Worm (Caenorhabditis elegans) whole organism, L4 larva: Measurements from ENCODE around the gene orai-1.

Source experiments
- D1046.2 ChIP-seq: fragments of 200-800 bp; sonication (Bioruptor generic); IDR thresholded peaks from 2 replicates; pipeline ENCODE4 v1.3.6; 2022; ENCODE audit warnings: missing genetic modification characterization, missing compliant biosample characterization
- F10B5.3 ChIP-seq: sonication (generic microtip); optimal IDR thresholded peaks from 2 replicates; lab custom pipeline; 2016; ENCODE audit warnings: mild to moderate bottlenecking, missing genetic modification characterization, missing compliant biosample characterization
- F26F4.8 ChIP-seq: fragments of 200-800 bp; sonication (Bioruptor generic); conservative IDR thresholded peaks from 2 replicates; pipeline ENCODE4 v1.3.6; 2022; ENCODE audit warnings: missing genetic modification characterization, missing compliant biosample characterization
- Y105C5A.15 ChIP-seq: fragments of 200-800 bp; sonication (Bioruptor generic); IDR thresholded peaks from 2 replicates; pipeline ENCODE4 v1.3.6; 2022; ENCODE audit warnings: missing genetic modification characterization, missing compliant biosample characterization
- Y48G9A.11 ChIP-seq: fragments of 200-800 bp; sonication (Bioruptor generic); IDR thresholded peaks from 2 replicates; pipeline ENCODE4 v1.3.6; 2022; ENCODE audit warnings: missing genetic modification reagents, missing genetic modification characterization, missing compliant biosample characterization
- ama-1 ChIP-seq: fragments of 150-350 bp; optimal IDR thresholded peaks from 2 replicates; lab custom pipeline; 2014; ENCODE audit warnings: inconsistent platforms, mixed read lengths
- attf-4 ChIP-seq: sonication (generic microtip); optimal IDR thresholded peaks from 3 replicates; lab custom pipeline; 2017; ENCODE audit warnings: missing biosample characterization, missing genetic modification characterization
- ceh-20 ChIP-seq: fragments of 200-800 bp; sonication (Bioruptor generic); IDR thresholded peaks from 2 replicates; pipeline ENCODE4 v1.3.6; 2022; ENCODE audit warnings: missing genetic modification reagents, missing genetic modification characterization, missing compliant biosample characterization
- ceh-28 ChIP-seq: fragments of 150-350 bp; optimal IDR thresholded peaks from 2 replicates; lab custom pipeline; 2014; ENCODE audit warnings: missing biosample characterization, missing genetic modification reagents, missing genetic modification characterization
- ceh-44 ChIP-seq: fragments of 200-800 bp; sonication (Bioruptor generic); IDR thresholded peaks from 2 replicates; pipeline ENCODE4 v1.3.6; 2022; ENCODE audit warnings: missing genetic modification reagents, missing genetic modification characterization, missing compliant biosample characterization
- ces-1 ChIP-seq: fragments of 150-350 bp; sonication (generic microtip); optimal IDR thresholded peaks from 4 replicates; lab custom pipeline; 2014; ENCODE audit warnings: missing biosample characterization, missing genetic modification reagents, missing genetic modification characterization
- ctbp-1 ChIP-seq: fragments of 200-800 bp; sonication (Bioruptor generic); IDR thresholded peaks from 2 replicates; pipeline ENCODE4 v1.3.6; 2022; ENCODE audit warnings: missing genetic modification reagents, missing genetic modification characterization, missing compliant biosample characterization
- daf-16 ChIP-seq, 3 experiments: sonication (generic microtip); optimal IDR thresholded peaks; 2 replicates each; lab custom pipeline; 2016 to 2017; ENCODE audit warnings: missing genetic modification characterization in 3 of 3, missing genetic modification reagents in 3 of 3, mild to moderate bottlenecking in 2 of 3, missing compliant biosample characterization in 2 of 3, missing biosample characterization in 1 of 3, moderate library complexity in 1 of 3
- daf-19 ChIP-seq: fragments of 200-800 bp; sonication (Bioruptor generic); conservative IDR thresholded peaks from 2 replicates; pipeline ENCODE4 v1.3.6; 2022; ENCODE audit warnings: missing genetic modification characterization, missing compliant biosample characterization
- dmd-6 ChIP-seq: fragments of 200-800 bp; sonication (Bioruptor generic); IDR thresholded peaks from 2 replicates; pipeline ENCODE4 v1.3.6; 2022; ENCODE audit warnings: missing genetic modification reagents, missing genetic modification characterization, missing compliant biosample characterization
- dmd-9 ChIP-seq: fragments of 200-800 bp; sonication (Bioruptor generic); IDR thresholded peaks from 2 replicates; pipeline ENCODE4 v1.3.6; 2022; ENCODE audit warnings: missing genetic modification reagents, missing genetic modification characterization, missing compliant biosample characterization
- dpl-1 ChIP-seq: fragments of 150-350 bp; optimal IDR thresholded peaks from 2 replicates; lab custom pipeline; 2014; ENCODE audit warnings: missing biosample characterization, missing genetic modification reagents, missing genetic modification characterization
- dve-1 ChIP-seq: sonication (generic microtip); optimal IDR thresholded peaks from 2 replicates; lab custom pipeline; 2017; ENCODE audit warnings: antibody characterized with exemption, mild to moderate bottlenecking, missing genetic modification characterization, missing compliant biosample characterization; ENCODE audit not compliant: insufficient read depth
- egl-27 ChIP-seq: sonication (generic microtip); optimal IDR thresholded peaks from 3 replicates; lab custom pipeline; 2017; ENCODE audit warnings: missing biosample characterization, missing genetic modification reagents, missing genetic modification characterization
- gei-8 ChIP-seq: fragments of 200-800 bp; sonication (Bioruptor generic); optimal IDR thresholded peaks from 2 replicates; lab custom pipeline; 2018; ENCODE audit warnings: mild to moderate bottlenecking, missing genetic modification characterization, missing compliant biosample characterization
- hlh-11 ChIP-seq: fragments of 200-800 bp; sonication (Bioruptor generic); optimal IDR thresholded peaks from 2 replicates; lab custom pipeline; 2018; ENCODE audit warnings: mild to moderate bottlenecking, missing genetic modification characterization, missing compliant biosample characterization
- hlh-30 ChIP-seq: sonication (generic microtip); optimal IDR thresholded peaks from 2 replicates; lab custom pipeline; 2017; ENCODE audit warnings: antibody characterized with exemption, mild to moderate bottlenecking, missing genetic modification characterization, missing compliant biosample characterization; ENCODE audit not compliant: insufficient read depth
- lim-7 ChIP-seq: fragments of 200-800 bp; sonication (Bioruptor generic); IDR thresholded peaks from 2 replicates; pipeline ENCODE4 v1.3.6; 2022; ENCODE audit warnings: missing genetic modification characterization, missing compliant biosample characterization
- lin-38 ChIP-seq: fragments of 200-800 bp; sonication (Bioruptor generic); IDR thresholded peaks from 2 replicates; pipeline ENCODE4 v1.3.6; 2022; ENCODE audit warnings: missing genetic modification reagents, missing genetic modification characterization, missing compliant biosample characterization
- lin-39 ChIP-seq: fragments of 150-350 bp; optimal IDR thresholded peaks from 2 replicates; lab custom pipeline; 2014; ENCODE audit warnings: missing biosample characterization, missing genetic modification reagents, missing genetic modification characterization
- lsy-2 ChIP-seq, 2 experiments: fragments of 150-350 bp in 1 of 2; sonication (generic microtip) in 1 of 2; optimal IDR thresholded peaks; 2 replicates each; lab custom pipeline; 2014 to 2017; ENCODE audit warnings: missing biosample characterization in 2 of 2, missing genetic modification characterization in 2 of 2
- madf-5 ChIP-seq, 2 experiments: fragments of 200-800 bp; sonication (Bioruptor generic); IDR thresholded peaks; 2 replicates each; pipeline ENCODE4 v1.3.6; 2022; ENCODE audit warnings: missing compliant biosample characterization in 2 of 2, missing genetic modification characterization in 2 of 2
- madf-9 ChIP-seq: fragments of 200-800 bp; sonication (Bioruptor generic); conservative IDR thresholded peaks from 2 replicates; pipeline ENCODE4 v1.3.6; 2022; ENCODE audit warnings: missing genetic modification reagents, missing genetic modification characterization, missing compliant biosample characterization
- mdt-29 ChIP-seq: fragments of 200-800 bp; sonication (Bioruptor generic); IDR thresholded peaks from 2 replicates; pipeline ENCODE4 v1.3.6; 2022; ENCODE audit warnings: missing genetic modification reagents, missing genetic modification characterization, missing compliant biosample characterization
- mep-1 ChIP-seq: fragments of 150-350 bp; sonication (generic microtip); optimal IDR thresholded peaks from 3 replicates; lab custom pipeline; 2014; ENCODE audit warnings: missing biosample characterization, missing genetic modification characterization
- mxl-2 ChIP-seq: fragments of 200-800 bp; sonication (Bioruptor generic); conservative IDR thresholded peaks from 2 replicates; pipeline ENCODE4 v1.3.6; 2022; ENCODE audit warnings: missing genetic modification reagents, missing genetic modification characterization, missing compliant biosample characterization
- mxl-3 ChIP-seq: fragments of 200-800 bp; sonication (Bioruptor generic); optimal IDR thresholded peaks from 2 replicates; lab custom pipeline; 2018; ENCODE audit warnings: mild to moderate bottlenecking, missing genetic modification characterization, missing compliant biosample characterization
- nhr-11 ChIP-seq: fragments of 150-350 bp; optimal IDR thresholded peaks from 2 replicates; lab custom pipeline; 2014; ENCODE audit warnings: missing biosample characterization, missing genetic modification characterization
- nhr-237 ChIP-seq: sonication (generic microtip); optimal IDR thresholded peaks from 2 replicates; lab custom pipeline; 2017; ENCODE audit warnings: missing biosample characterization, missing genetic modification characterization
- nhr-25 ChIP-seq: sonication (generic microtip); optimal IDR thresholded peaks from 2 replicates; lab custom pipeline; 2017; ENCODE audit warnings: missing genetic modification characterization, mild to moderate bottlenecking, missing compliant biosample characterization, antibody characterized with exemption, moderate library complexity, borderline replicate concordance; ENCODE audit not compliant: insufficient read depth
- nhr-28 ChIP-seq: fragments of 150-350 bp; optimal IDR thresholded peaks from 2 replicates; lab custom pipeline; 2014; ENCODE audit warnings: missing biosample characterization, missing genetic modification characterization
- nhr-41 ChIP-seq: fragments of 200-800 bp; sonication (Bioruptor generic); IDR thresholded peaks from 2 replicates; pipeline ENCODE4 v1.3.6; 2022; ENCODE audit warnings: missing genetic modification reagents, missing genetic modification characterization, missing compliant biosample characterization
- nhr-48 ChIP-seq: sonication (generic microtip); optimal IDR thresholded peaks from 2 replicates; lab custom pipeline; 2016; ENCODE audit warnings: mild to moderate bottlenecking, missing genetic modification characterization, missing compliant biosample characterization
- nhr-6 ChIP-seq: fragments of 150-350 bp; optimal IDR thresholded peaks from 2 replicates; lab custom pipeline; 2014; ENCODE audit warnings: missing biosample characterization, missing genetic modification characterization
- nhr-77 ChIP-seq: fragments of 150-350 bp; optimal IDR thresholded peaks from 2 replicates; lab custom pipeline; 2014; ENCODE audit warnings: missing biosample characterization, missing genetic modification characterization
- php-3 ChIP-seq: fragments of 200-800 bp; sonication (Bioruptor generic); IDR thresholded peaks from 2 replicates; pipeline ENCODE4 v1.3.6; 2022; ENCODE audit warnings: missing genetic modification reagents, missing genetic modification characterization, missing compliant biosample characterization
- saeg-2 ChIP-seq: fragments of 200-800 bp; sonication (Bioruptor generic); IDR thresholded peaks from 2 replicates; pipeline ENCODE4 v1.3.6; 2022; ENCODE audit warnings: missing genetic modification reagents, missing genetic modification characterization, missing compliant biosample characterization
- sdz-12 ChIP-seq: fragments of 200-800 bp; sonication (Bioruptor generic); optimal IDR thresholded peaks from 2 replicates; lab custom pipeline; 2018; ENCODE audit warnings: mild to moderate bottlenecking, missing genetic modification characterization, missing compliant biosample characterization
- snpc-1.2 ChIP-seq: fragments of 200-800 bp; sonication (Bioruptor generic); IDR thresholded peaks from 2 replicates; pipeline ENCODE4 v1.3.6; 2022; ENCODE audit warnings: missing genetic modification reagents, missing genetic modification characterization, missing compliant biosample characterization
- spr-1 ChIP-seq: sonication (generic microtip); optimal IDR thresholded peaks from 2 replicates; lab custom pipeline; 2016; ENCODE audit warnings: mild to moderate bottlenecking, missing genetic modification characterization, missing compliant biosample characterization
- tra-1 ChIP-seq: fragments of 200-800 bp; sonication (Bioruptor generic); IDR thresholded peaks from 2 replicates; pipeline ENCODE4 v1.3.6; 2022; ENCODE audit warnings: missing genetic modification reagents, missing genetic modification characterization, missing compliant biosample characterization
- unc-130 ChIP-seq: sonication (generic microtip); optimal IDR thresholded peaks from 2 replicates; lab custom pipeline; 2016; ENCODE audit warnings: missing genetic modification reagents, missing genetic modification characterization, missing compliant biosample characterization
- unc-39 ChIP-seq: sonication (generic microtip); optimal IDR thresholded peaks from 2 replicates; lab custom pipeline; 2017; ENCODE audit warnings: missing biosample characterization, missing genetic modification characterization
- unc-62 ChIP-seq, 3 experiments: fragments of 150-350 bp in 1 of 3; sonication (generic microtip); optimal IDR thresholded peaks in 2 of 3; peaks in 1 of 3; 1 replicate in 1 of 3; 2 replicates in 2 of 3; lab custom pipeline; 2014 to 2017; ENCODE audit warnings: missing biosample characterization in 3 of 3, missing genetic modification characterization in 3 of 3, missing genetic modification reagents in 3 of 3, missing genotype in 1 of 3

orai-1 gene

DNA sequence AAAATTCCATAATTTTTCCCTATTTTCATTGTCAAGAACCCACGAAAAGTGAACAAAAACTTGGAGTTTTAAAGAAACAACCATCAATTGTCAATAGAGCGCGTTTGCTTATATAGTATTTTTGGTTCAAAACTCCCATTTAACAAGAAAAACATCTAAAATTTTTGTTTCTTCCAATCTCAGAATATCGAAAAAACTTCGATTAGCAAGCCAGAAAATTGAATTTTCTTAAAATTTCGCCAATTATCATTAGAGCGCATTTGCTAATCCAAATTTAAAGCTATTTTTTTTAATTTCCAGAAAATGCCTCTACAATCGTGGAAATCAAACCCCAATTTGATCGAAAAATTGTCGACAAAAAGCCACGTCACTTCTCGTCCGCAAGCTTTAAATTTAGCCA, at the start of gene orai-1:
orai-1 (plus strand) TSS at position 301 of the 400 bp plus-strand sequence.
- TF ChIP-seq egl-27 (tag; lab: Kevin White, UChicago), result no peak
- TF ChIP-seq unc-62 (GFP tag; optimal IDR thresholded peaks at IDR 0.05 in 1 of 2; lab: Kevin White, UChicago), result peak in 1 of 2 experiments; percentile 23
- no peak for TF ChIP-seq unc-62 (tag; optimal IDR thresholded peaks at IDR 0.05; lab: Kevin White, UChicago)
- no peak for TF ChIP-seq php-3
- TF ChIP-seq lin-38 (GFP tag; lab: Robert Waterston, UW), result peak; percentile 59
- TF ChIP-seq gei-8 (GFP tag; lab: Kevin White, UChicago), result peak; percentile 8
- no peak for TF ChIP-seq spr-1
- TF ChIP-seq attf-4, result no peak
- TF ChIP-seq, all 104 proteins: peak for 3

DNA sequence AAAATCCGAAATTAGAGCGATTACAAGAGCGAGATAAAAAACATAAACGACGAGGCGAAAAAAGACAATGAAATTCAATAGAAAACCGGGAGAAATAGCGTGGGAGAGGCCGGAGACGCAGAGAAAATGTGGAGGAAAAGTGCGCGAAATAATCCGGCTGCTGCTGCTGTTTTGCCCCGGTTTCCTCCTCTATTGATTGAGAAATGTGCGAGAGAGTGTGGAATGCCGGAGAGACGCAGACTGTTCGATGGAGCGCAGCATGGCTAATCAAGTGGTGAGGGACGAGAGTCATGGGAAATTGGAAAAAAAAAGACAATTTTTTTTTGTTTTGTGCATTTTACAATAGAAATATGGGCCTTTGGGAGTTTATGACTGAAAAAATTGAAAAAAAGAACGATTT, 48.4 kb upstream of the orai-1 start:
- TF ChIP-seq mdt-29 (GFP tag; lab: Robert Waterston, UW), result no peak
- TF ChIP-seq ama-1 (lab: Kevin White, UChicago), result no peak
- TF ChIP-seq nhr-6, result peak; percentile 31
- no peak for TF ChIP-seq madf-5 (GFP tag; IDR thresholded peaks at IDR 0.05; lab: Robert Waterston, UW)
- no peak for TF ChIP-seq lin-39 (tag; lab: Kevin White, UChicago)
- TF ChIP-seq D1046.2, result no peak
- TF ChIP-seq unc-130 (GFP tag; lab: Kevin White, UChicago), result no peak
- peak; percentile 91 for TF ChIP-seq hlh-30 (tag; lab: Kevin White, UChicago)
- TF ChIP-seq madf-9 (GFP tag; lab: Robert Waterston, UW), result no peak
- TF ChIP-seq ceh-28 (tag; lab: Kevin White, UChicago), result peak; percentile 56
- TF ChIP-seq sdz-12, result no peak
- TF ChIP-seq nhr-25 (tag; lab: Kevin White, UChicago), result no peak
- TF ChIP-seq nhr-237 (tag; lab: Kevin White, UChicago), result no peak
- TF ChIP-seq saeg-2 (GFP tag; lab: Robert Waterston, UW), result no peak
- peak; percentile 42 for TF ChIP-seq nhr-28 (tag; lab: Kevin White, UChicago)
- no peak for TF ChIP-seq F26F4.8 (GFP tag; lab: Robert Waterston, UW)
- TF ChIP-seq Y48G9A.11 (GFP tag; lab: Robert Waterston, UW), result no peak
- peak; percentile 61 for TF ChIP-seq mep-1 (tag; lab: Kevin White, UChicago)
- TF ChIP-seq hlh-11, result peak; percentile 63
- 0 out of 2 replicates have a peak, but pooled peaks have one; percentile 8 for TF ChIP-seq ctbp-1 (GFP tag; lab: Robert Waterston, UW)
- TF ChIP-seq nhr-41 (GFP tag; lab: Robert Waterston, UW), result no peak
- TF ChIP-seq nhr-11, result no peak
- no peak for TF ChIP-seq dpl-1 (GFP tag; lab: Kevin White, UChicago)
- TF ChIP-seq daf-19 (GFP tag; lab: Robert Waterston, UW), result no peak
- no peak for TF ChIP-seq ceh-20
- no peak for TF ChIP-seq snpc-1.2
- TF ChIP-seq nhr-48 (tag; lab: Kevin White, UChicago), result no peak
- TF ChIP-seq tra-1 (GFP tag; lab: Robert Waterston, UW), result 0 out of 2 replicates have a peak, but pooled peaks have one; percentile 6
- peak; percentile 59 for TF ChIP-seq mxl-3
- no peak for TF ChIP-seq egl-27 (tag; lab: Kevin White, UChicago)
- TF ChIP-seq ces-1, result no peak
- no peak for TF ChIP-seq F10B5.3
- no peak for TF ChIP-seq dmd-9 (GFP tag; lab: Robert Waterston, UW)
- TF ChIP-seq lsy-2 (tag; optimal IDR thresholded peaks at IDR 0.05; lab: Kevin White, UChicago), result peak in 1 of 2 experiments; percentile 6
- TF ChIP-seq daf-16 (GFP tag; optimal IDR thresholded peaks at IDR 0.05; lab: Kevin White, UChicago), result no peak
- TF ChIP-seq daf-16 (tag; optimal IDR thresholded peaks at IDR 0.05; lab: Kevin White, UChicago), result no peak
- TF ChIP-seq Y105C5A.15 (GFP tag; lab: Robert Waterston, UW), result no peak
- TF ChIP-seq nhr-77 (tag; lab: Kevin White, UChicago), result no peak
- TF ChIP-seq mxl-2 (GFP tag; lab: Robert Waterston, UW), result no peak
- TF ChIP-seq lim-7 (GFP tag; lab: Robert Waterston, UW), result no peak
- TF ChIP-seq dmd-6 (GFP tag; lab: Robert Waterston, UW), result 0 out of 2 replicates have a peak, but pooled peaks have one; percentile 17
- TF ChIP-seq unc-39 (tag; lab: Kevin White, UChicago), result no peak
- no peak for TF ChIP-seq ceh-44 (GFP tag; lab: Robert Waterston, UW)
- peak; percentile 31 for TF ChIP-seq dve-1
